Fruit fly (Drosophila melanogaster): Measurements from ENCODE around the gene MME1.

Gene MME1

dm6 chr2L:7043039-7043905 is 15.9 kb downstream of the MME1 start (continued):
- TF ChIP-seq bab2 (GFP tag; optimal IDR thresholded peaks at IDR 0.05) (peak; percentile 24), CG11504 (tag; optimal IDR thresholded peaks at IDR 0.05) (peak; percentile 36), sens-2 (GFP tag; IDR thresholded peaks at IDR 0.05) (no peak), eve (GFP tag; optimal IDR thresholded peaks at IDR 0.05) (no peak), gcm2 (GFP tag; optimal IDR thresholded peaks at IDR 0.05) (no peak), hb (GFP tag; IDR thresholded peaks at IDR 0.05; ENCODE audit: partially characterized antibody) (no peak), lmd (GFP tag; IDR thresholded peaks at IDR 0.05) (no peak), MBD-R2 (GFP tag; IDR thresholded peaks at IDR 0.05) (0 out of 2 replicates have a peak, but pooled peaks have one; percentile 6), CG8944 (GFP tag; optimal IDR thresholded peaks at IDR 0.05) (peak; percentile 17), Drgx (GFP tag; IDR thresholded peaks at IDR 0.05) (0 out of 2 replicates have a peak, but pooled peaks have one; percentile 10), Abd-B (GFP tag; optimal IDR thresholded peaks at IDR 0.05) (no peak), nau (GFP tag; optimal IDR thresholded peaks at IDR 0.05) (no peak), Hmr (GFP tag; optimal IDR thresholded peaks at IDR 0.05) (peak; percentile 1), maf-S (GFP tag; optimal IDR thresholded peaks at IDR 0.05) (no peak), bowl (GFP tag; IDR thresholded peaks at IDR 0.05) (no peak), Hey (tag; optimal IDR thresholded peaks at IDR 0.05) (peak; percentile 30), CG12104 (GFP tag; optimal IDR thresholded peaks at IDR 0.05) (no peak), Trl (optimal IDR thresholded peaks at IDR 0.05) (no peak), Trl (GFP tag; optimal IDR thresholded peaks at IDR 0.05) (peak; percentile 17), dmrt99B (tag; optimal IDR thresholded peaks at IDR 0.05) (peak; percentile 25), ATbp (GFP tag; optimal IDR thresholded peaks at IDR 0.05) (peak; percentile 80), CG2202 (tag; optimal IDR thresholded peaks at IDR 0.05) (peak; percentile 69), CG11696 (GFP tag; IDR thresholded peaks at IDR 0.05) (0 out of 2 replicates have a peak, but pooled peaks have one; percentile 13), CG14667 (GFP tag; IDR thresholded peaks at IDR 0.05) (no peak), Lpt (GFP tag; optimal IDR thresholded peaks at IDR 0.05) (no peak), corto (GFP tag; optimal IDR thresholded peaks at IDR 0.05) (no peak), CG6254 (GFP tag; optimal IDR thresholded peaks at IDR 0.05) (no peak), CG6813 (GFP tag; optimal IDR thresholded peaks at IDR 0.05) (peak; percentile 9), fd96Cb (tag; optimal IDR thresholded peaks at IDR 0.05) (no peak), HLH4C (GFP tag; IDR thresholded peaks at IDR 0.05; ENCODE audit: partially characterized antibody) (no peak), z (GFP tag; IDR thresholded peaks at IDR 0.05) (peak; percentile 65), danr (GFP tag; IDR thresholded peaks at IDR 0.05) (no peak), Lhr (GFP tag; optimal IDR thresholded peaks at IDR 0.05) (peak; percentile 38), unc-4 (GFP tag; IDR thresholded peaks at IDR 0.05; ENCODE audit: partially characterized antibody) (no peak), fru (optimal IDR thresholded peaks at IDR 0.05) (no peak), Dll (GFP tag; IDR thresholded peaks at IDR 0.05; ENCODE audit: partially characterized antibody) (no peak), sc (optimal IDR thresholded peaks at IDR 0.05) (no peak), sc (GFP tag; optimal IDR thresholded peaks at IDR 0.05) (peak; percentile 37), D (optimal IDR thresholded peaks at IDR 0.05) (no peak), D (GFP tag; optimal IDR thresholded peaks at IDR 0.05) (peak; percentile 8), Six4 (GFP tag; optimal IDR thresholded peaks at IDR 0.05) (no peak), CG13624 (GFP tag; optimal IDR thresholded peaks at IDR 0.05) (no peak), wdn (GFP tag; IDR thresholded peaks at IDR 0.05) (no peak), phol (tag; optimal IDR thresholded peaks at IDR 0.05) (peak; percentile 36), lilli (GFP tag; optimal IDR thresholded peaks at IDR 0.05) (peak; percentile 24), CG6272 (GFP tag; IDR thresholded peaks at IDR 0.05) (no peak), CG9609 (GFP tag; optimal IDR thresholded peaks at IDR 0.05) (peak; percentile 23), CG30403 (GFP tag; optimal IDR thresholded peaks at IDR 0.05) (peak; percentile 28), CG12744 (GFP tag; optimal IDR thresholded peaks at IDR 0.05) (no peak), sqz (GFP tag; optimal IDR thresholded peaks at IDR 0.05) (peak; percentile 69)
